Fruit fly (Drosophila melanogaster) ovary, adult (tissue): ENCODE results near the gene CSN1b.
A peak's percentile ranks its signal among the peaks of the same experiment; 100 is the strongest.

Experiments used
- CG17801 ChIP-seq: fragments of 200-800 bp; optimal IDR thresholded peaks from 2 replicates; lab custom pipeline; 2019; ENCODE audit warnings: missing biosample characterization, mild to moderate bottlenecking, missing genetic modification characterization, moderate library complexity; ENCODE audit not compliant: partially characterized antibody

The CSN1b gene

dm6 chr3L:18904772-18905601 lies at the start of gene CSN1b, which contains the start of gene Prp6:
Gene CSN1b (minus strand): TSS chr3L:18904930.
Gene Prp6 (plus strand): TSS chr3L:18905372.
- no peak for TF ChIP-seq CG17801 (GFP tag; lab: Kevin White, UChicago)

- no peak for TF ChIP-seq CG17801 (GFP tag; lab: Kevin White, UChicago)
Observed at dm6 chr3L:18952399-18952798, 47.7 kb upstream of the CSN1b start.

DNA sequence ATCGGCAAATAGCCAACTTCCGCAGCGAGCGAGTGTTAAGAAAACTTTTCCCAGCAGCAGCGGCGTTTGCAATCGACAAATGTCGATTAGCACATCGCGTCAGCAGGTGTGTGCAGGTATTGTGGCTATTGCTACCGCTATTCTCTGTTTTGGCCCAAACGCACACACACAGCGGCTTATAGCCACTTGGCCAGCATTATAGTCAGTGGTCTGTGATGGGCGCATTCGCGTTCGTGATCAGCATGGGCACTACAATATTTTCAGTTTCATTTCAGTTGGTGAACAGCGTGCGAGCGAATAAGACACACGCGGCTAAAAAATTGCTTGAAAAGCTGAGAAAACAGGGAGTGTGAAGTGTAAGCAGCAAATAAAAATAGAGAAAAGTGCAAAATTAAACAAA lies 45.6 kb upstream of the CSN1b start, which contains the start of gene CG6836:
Gene CG6836 (plus strand): TSS at position 271 of the 400 bp plus-strand sequence.
- no peak for TF ChIP-seq CG17801 (GFP tag; lab: Kevin White, UChicago)

dm6 chr3L:18949137-18949536 lies 44.4 kb upstream of the CSN1b start:
- no peak for TF ChIP-seq CG17801 (GFP tag; lab: Kevin White, UChicago)

dm6 chr3L:18946956-18947355 lies 42.2 kb upstream of the CSN1b start:
- no peak for TF ChIP-seq CG17801 (GFP tag; lab: Kevin White, UChicago)

DNA sequence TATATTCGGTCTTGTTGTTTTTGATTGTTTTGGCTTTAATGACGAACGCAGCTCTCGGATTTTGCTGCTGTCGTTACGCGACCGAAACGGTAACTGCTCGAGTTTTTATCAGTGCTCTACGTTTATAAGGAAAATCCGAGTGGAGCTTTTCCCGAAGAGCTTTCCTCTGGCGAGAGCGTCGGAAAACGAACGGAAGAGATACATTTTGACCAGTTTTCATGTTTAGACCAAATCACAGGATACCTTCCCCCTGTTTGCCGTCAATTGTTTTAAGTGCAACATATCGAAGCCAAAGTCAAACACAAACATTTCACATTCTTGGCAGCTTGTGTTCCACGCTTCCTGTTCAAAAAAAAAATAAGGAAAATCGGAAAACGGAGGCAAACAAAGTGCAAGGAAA lies 41.2 kb upstream of the CSN1b start, which contains the start of gene CG32204:
Gene CG32204 (minus strand): TSS at position 101 of the 400 bp plus-strand sequence.
- TF ChIP-seq CG17801 (GFP tag; lab: Kevin White, UChicago), result no peak

DNA sequence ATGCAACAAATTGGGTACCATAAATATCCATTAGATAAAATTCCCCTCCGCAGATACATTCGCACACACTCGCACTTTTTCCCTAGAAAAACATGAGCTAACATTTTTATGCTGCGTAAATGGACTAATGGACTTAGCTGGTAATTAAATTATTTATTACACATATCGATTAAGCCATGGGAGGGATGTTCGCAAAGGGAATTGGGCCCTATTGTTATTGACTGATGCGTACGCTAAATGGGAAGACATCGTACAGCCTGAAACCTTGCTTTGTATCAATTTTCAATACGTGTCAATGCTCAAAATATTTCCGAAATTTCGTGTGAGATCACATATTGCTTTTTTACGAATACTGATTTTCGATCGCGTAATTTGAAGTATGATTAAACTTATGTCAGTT lies 20.1 kb upstream of the CSN1b start, which contains the start of gene CG43049:
Gene CG43049 (plus strand): TSS at position 301 of the 400 bp plus-strand sequence.
- no peak for TF ChIP-seq CG17801 (GFP tag; lab: Kevin White, UChicago)

DNA sequence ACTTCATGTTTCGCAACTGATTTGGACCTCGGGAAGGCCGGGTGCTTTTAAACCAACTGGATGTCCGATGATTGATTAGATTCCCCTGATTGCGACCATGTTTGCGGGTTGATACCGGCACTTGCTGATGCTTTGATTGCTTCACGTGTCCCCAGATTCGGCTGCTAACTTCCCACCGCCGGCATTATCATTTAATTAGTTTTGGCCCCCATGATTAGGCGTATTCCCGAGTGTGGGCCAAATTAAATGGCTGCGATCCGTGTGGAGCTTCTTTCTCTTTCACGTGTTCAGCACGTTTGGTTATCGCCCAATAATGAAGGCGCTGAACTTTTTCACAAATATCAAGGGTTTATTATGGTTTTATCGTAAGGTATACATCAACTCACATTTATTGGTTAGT lies 17.4 kb upstream of the CSN1b start, which contains the start of gene CG3819:
Gene CG3819 (minus strand): TSS at position 23 of the 400 bp plus-strand sequence.
- TF ChIP-seq CG17801 (GFP tag; lab: Kevin White, UChicago), result no peak

- no peak for TF ChIP-seq CG17801 (GFP tag; lab: Kevin White, UChicago)
Observed at dm6 chr3L:18920219-18920618, 15.5 kb upstream of the CSN1b start, which contains the start of gene CG18223. Gene CG18223 (minus strand): TSS chr3L:18920319.

dm6 chr3L:18917281-18917680 lies 12.6 kb upstream of the CSN1b start, which contains the start of gene CG6839:
Gene CG6839 (plus strand): TSS chr3L:18917581.
- no peak for TF ChIP-seq CG17801 (GFP tag; lab: Kevin White, UChicago)

DNA sequence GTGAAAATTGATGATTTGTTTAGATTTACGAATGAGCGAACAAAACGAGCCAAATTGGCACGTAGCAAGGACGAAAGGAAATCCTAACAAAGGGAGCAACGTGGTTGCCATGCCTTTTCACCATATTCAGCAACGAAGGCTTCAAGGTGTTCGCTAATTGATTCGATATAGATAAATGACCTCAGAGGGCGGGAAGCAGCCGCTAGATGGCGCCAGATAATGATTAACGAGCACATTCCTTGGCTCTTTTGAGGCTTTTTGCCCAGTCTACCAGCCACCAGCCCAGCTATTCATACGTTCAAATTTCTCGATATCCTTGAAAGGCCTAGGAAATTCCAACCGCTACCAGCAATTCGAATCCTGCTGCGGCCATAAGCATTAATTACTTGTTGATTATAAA lies 11.7 kb upstream of the CSN1b start:
- TF ChIP-seq CG17801 (GFP tag; lab: Kevin White, UChicago), result no peak

- no peak for TF ChIP-seq CG17801 (GFP tag; lab: Kevin White, UChicago)
Observed at dm6 chr3L:18914100-18914683, 9.5 kb upstream of the CSN1b start, which contains the start of gene COX6AL2. Gene COX6AL2 (minus strand): TSS chr3L:18914150.

dm6 chr3L:18911082-18911481 lies 6.4 kb upstream of the CSN1b start, which contains the start of gene Ir75d:
Gene Ir75d (minus strand): TSS chr3L:18911182.
- TF ChIP-seq CG17801 (GFP tag; lab: Kevin White, UChicago), result no peak

dm6 chr3L:18901411-18901810 lies 3.3 kb downstream of the CSN1b start, which contains the start of the genes arx and CG6843:
Gene arx (minus strand): TSS chr3L:18901554.
Gene CG6843 (plus strand): TSS chr3L:18901594.
- TF ChIP-seq CG17801 (GFP tag; lab: Kevin White, UChicago), result no peak

- TF ChIP-seq CG17801 (GFP tag; lab: Kevin White, UChicago), result peak; percentile 78
Observed at dm6 chr3L:18898770-18899278, 5.9 kb downstream of the CSN1b start, which contains the start of gene RpL26. Gene RpL26 (plus strand): TSS chr3L:18898875.
